Worm (Caenorhabditis elegans) whole organism, L3 larva: ENCODE results near the gene ndub-3.

Experiments
- ceh-82 ChIP-seq: fragments of 150-350 bp; optimal IDR thresholded peaks from 2 replicates; lab custom pipeline; 2014; ENCODE audit warnings: missing biosample characterization, missing genetic modification characterization
- egl-27 ChIP-seq: sonication (generic microtip); optimal IDR thresholded peaks from 4 replicates; lab custom pipeline; 2017; ENCODE audit warnings: missing biosample characterization, missing genetic modification reagents, missing genetic modification characterization
- elt-2 ChIP-seq: sonication (generic microtip); optimal IDR thresholded peaks from 2 replicates; lab custom pipeline; 2016; ENCODE audit warnings: missing genetic modification reagents, mild to moderate bottlenecking, missing genetic modification characterization, missing compliant biosample characterization
- nhr-11 ChIP-seq: fragments of 150-350 bp; optimal IDR thresholded peaks from 2 replicates; lab custom pipeline; 2014; ENCODE audit warnings: missing biosample characterization, missing genetic modification characterization
- nhr-237 ChIP-seq: fragments of 150-350 bp; optimal IDR thresholded peaks from 2 replicates; lab custom pipeline; 2014; ENCODE audit warnings: missing biosample characterization, missing genetic modification characterization
- snpc-4 ChIP-seq: fragments of 150-350 bp; optimal IDR thresholded peaks from 2 replicates; lab custom pipeline; 2014; ENCODE audit warnings: missing biosample characterization, missing genetic modification characterization

- TF ChIP-seq nhr-237 (tag; lab: Kevin White, UChicago) (no peak), elt-2 (peak; percentile 39), snpc-4 (tag; lab: Kevin White, UChicago) (no peak), ceh-82 (tag; lab: Kevin White, UChicago) (no peak), egl-27 (tag; lab: Kevin White, UChicago) (no peak), nhr-11 (tag; lab: Kevin White, UChicago) (no peak)
These were observed 41.5 kb downstream of the ndub-3 start for ce11 chrII:8923187-8923586.
